Worm (Caenorhabditis elegans) whole organism, late embryonic: ENCODE results near the gene pho-13.

ENCODE experiments used
- F13H6.1 ChIP-seq: sonication (generic microtip); optimal IDR thresholded peaks from 2 replicates; lab custom pipeline; 2016; ENCODE audit warnings: missing genetic modification characterization, missing compliant biosample characterization
- Y22D7AL.16 ChIP-seq: sonication (generic microtip); optimal IDR thresholded peaks from 2 replicates; lab custom pipeline; 2016; ENCODE audit warnings: missing genetic modification characterization, missing compliant biosample characterization
- ceh-22 ChIP-seq: sonication (generic microtip); optimal IDR thresholded peaks from 2 replicates; lab custom pipeline; 2017; ENCODE audit warnings: missing biosample characterization, missing genetic modification characterization
- fkh-6 ChIP-seq: sonication (generic microtip); optimal IDR thresholded peaks from 2 replicates; lab custom pipeline; 2016; ENCODE audit warnings: missing genetic modification characterization, missing compliant biosample characterization
- hlh-30 ChIP-seq: sonication (generic microtip); optimal IDR thresholded peaks from 2 replicates; lab custom pipeline; 2017; ENCODE audit warnings: antibody characterized with exemption, missing genetic modification characterization, missing compliant biosample characterization; ENCODE audit not compliant: insufficient read depth
- nhr-11 ChIP-seq: fragments of 150-350 bp; optimal IDR thresholded peaks from 2 replicates; lab custom pipeline; 2014; ENCODE audit warnings: missing biosample characterization, missing genetic modification characterization
- nhr-232 ChIP-seq: sonication (generic microtip); optimal IDR thresholded peaks from 2 replicates; lab custom pipeline; 2016; ENCODE audit warnings: missing genetic modification characterization, missing compliant biosample characterization
- odd-2 ChIP-seq: sonication (generic microtip); optimal IDR thresholded peaks from 2 replicates; lab custom pipeline; 2017; ENCODE audit warnings: antibody characterized with exemption, mild to moderate bottlenecking, missing genetic modification characterization, missing compliant biosample characterization
- pha-4 ChIP-seq: fragments of 150-350 bp; optimal IDR thresholded peaks from 2 replicates; lab custom pipeline; 2018; ENCODE audit warnings: missing biosample characterization, missing genetic modification reagents, missing genetic modification characterization

DNA sequence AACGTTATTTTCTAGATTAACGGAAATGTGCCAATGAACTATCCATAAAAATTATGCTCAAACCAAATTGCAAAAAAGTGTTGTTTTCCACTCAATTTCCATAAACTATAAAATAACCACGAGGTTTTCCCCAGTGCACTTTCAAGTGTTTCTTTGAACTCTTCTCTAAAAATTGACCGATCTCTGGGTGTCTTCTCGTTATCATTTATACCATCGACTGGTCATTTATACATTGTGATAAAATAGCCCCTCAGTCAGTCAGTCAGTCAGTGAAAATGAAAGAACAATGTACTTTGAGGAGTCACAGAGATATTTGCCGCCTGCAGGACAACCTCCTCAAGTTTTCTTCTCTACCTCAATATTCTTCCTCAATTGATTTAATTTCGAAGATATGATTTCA, 39.1 kb upstream of the pho-13 start:
- no peak for TF ChIP-seq pha-4 (tag; lab: Kevin White, UChicago)
- TF ChIP-seq F13H6.1 (tag; lab: Kevin White, UChicago): no peak
- no peak for TF ChIP-seq hlh-30 (tag; lab: Kevin White, UChicago)
- TF ChIP-seq ceh-22: no peak
- TF ChIP-seq odd-2: no peak
- TF ChIP-seq fkh-6 (tag; lab: Kevin White, UChicago): no peak
- TF ChIP-seq nhr-11 (tag; lab: Kevin White, UChicago): no peak
- TF ChIP-seq Y22D7AL.16: no peak
- no peak for TF ChIP-seq nhr-232 (tag; lab: Kevin White, UChicago)
